Fruit fly (Drosophila melanogaster) whole organism, prepupa: Measurements from ENCODE around the gene Acp76A.

Source experiments
- Blimp-1 ChIP-seq: fragments of 200-800 bp; sonication (Bioruptor generic); optimal IDR thresholded peaks from 3 replicates; lab custom pipeline; 2017; ENCODE audit warnings: missing biosample characterization, missing genetic modification characterization, mild to moderate bottlenecking, moderate library complexity, missing genetic modification reagents
- CG10631 ChIP-seq: fragments of 200-800 bp; sonication (Bioruptor generic); optimal IDR thresholded peaks from 2 replicates; lab custom pipeline; 2016; ENCODE audit warnings: missing biosample characterization, missing genetic modification characterization
- CG11294 ChIP-seq: fragments of 200-800 bp; sonication (Bioruptor generic); IDR thresholded peaks from 2 replicates; pipeline ENCODE4 v1.3.6; 2022; ENCODE audit warnings: missing biosample characterization, missing genetic modification characterization
- CG11762 ChIP-seq: fragments of 200-800 bp; sonication (Bioruptor generic); optimal IDR thresholded peaks from 3 replicates; lab custom pipeline; 2016; ENCODE audit warnings: missing biosample characterization, missing genetic modification characterization; ENCODE audit not compliant: insufficient read depth
- CG11902 ChIP-seq: fragments of 200-800 bp; sonication (Bioruptor generic); optimal IDR thresholded peaks from 3 replicates; lab custom pipeline; 2016; ENCODE audit warnings: missing biosample characterization, missing genetic modification characterization
- CG15336 ChIP-seq: fragments of 200-800 bp; sonication (Bioruptor generic); IDR thresholded peaks from 2 replicates; pipeline ENCODE4 v1.3.6; 2022; ENCODE audit warnings: missing biosample characterization, missing genetic modification characterization
- CG1621 ChIP-seq: fragments of 200-800 bp; sonication (Bioruptor generic); optimal IDR thresholded peaks from 3 replicates; lab custom pipeline; 2018; ENCODE audit warnings: missing biosample characterization, mild to moderate bottlenecking, missing genetic modification characterization
- CG16779 ChIP-seq: fragments of 200-800 bp; sonication (Bioruptor generic); optimal IDR thresholded peaks from 3 replicates; lab custom pipeline; 2017; ENCODE audit warnings: missing biosample characterization, mild to moderate bottlenecking, missing genetic modification characterization
- CG3032 ChIP-seq: fragments of 200-800 bp; optimal IDR thresholded peaks from 2 replicates; lab custom pipeline; 2019; ENCODE audit warnings: missing biosample characterization, mild to moderate bottlenecking, missing genetic modification characterization, moderate library complexity
- CG31627 ChIP-seq: fragments of 200-800 bp; sonication (Bioruptor generic); optimal IDR thresholded peaks from 3 replicates; lab custom pipeline; 2016; ENCODE audit warnings: missing biosample characterization, missing genetic modification characterization
- CG34406 ChIP-seq: fragments of 200-800 bp; sonication (Bioruptor generic); optimal IDR thresholded peaks from 3 replicates; lab custom pipeline; 2016; ENCODE audit warnings: missing biosample characterization, missing genetic modification characterization
- CG4318 ChIP-seq: fragments of 200-800 bp; sonication (Bioruptor generic); optimal IDR thresholded peaks from 3 replicates; lab custom pipeline; 2017; ENCODE audit warnings: missing biosample characterization, mild to moderate bottlenecking, missing genetic modification characterization
- CG6163 ChIP-seq: fragments of 200-800 bp; sonication (Bioruptor generic); IDR thresholded peaks from 3 replicates; pipeline ENCODE4 v1.3.6; 2022; ENCODE audit warnings: missing biosample characterization, missing genetic modification characterization
- CG6276 ChIP-seq: fragments of 200-800 bp; sonication (Bioruptor generic); optimal IDR thresholded peaks from 2 replicates; lab custom pipeline; 2017; ENCODE audit warnings: missing biosample characterization, mild to moderate bottlenecking, missing genetic modification characterization
- CG6792 ChIP-seq: fragments of 200-800 bp; sonication (Bioruptor generic); optimal IDR thresholded peaks from 3 replicates; lab custom pipeline; 2016; ENCODE audit warnings: missing biosample characterization, missing genetic modification characterization
- CG6808 ChIP-seq: fragments of 200-800 bp; sonication (Bioruptor generic); optimal IDR thresholded peaks from 3 replicates; lab custom pipeline; 2017; ENCODE audit warnings: missing biosample characterization, missing genetic modification characterization, mild to moderate bottlenecking, moderate library complexity, missing genetic modification reagents
- CG6854 ChIP-seq: fragments of 200-800 bp; sonication (Bioruptor generic); optimal IDR thresholded peaks from 2 replicates; lab custom pipeline; 2017; ENCODE audit warnings: missing biosample characterization, mild to moderate bottlenecking, missing genetic modification characterization
- CG7368 ChIP-seq: fragments of 200-800 bp; sonication (Bioruptor generic); optimal IDR thresholded peaks from 3 replicates; lab custom pipeline; 2016; ENCODE audit warnings: missing biosample characterization, missing genetic modification characterization
- CG8119 ChIP-seq: fragments of 200-800 bp; sonication (Bioruptor generic); IDR thresholded peaks from 3 replicates; pipeline ENCODE4 v1.3.6; 2022; ENCODE audit warnings: missing biosample characterization, missing genetic modification characterization
- CG9139 ChIP-seq: fragments of 200-800 bp; sonication (Bioruptor generic); optimal IDR thresholded peaks from 3 replicates; lab custom pipeline; 2017; ENCODE audit warnings: missing biosample characterization, mild to moderate bottlenecking, missing genetic modification characterization
- Eip75B ChIP-seq: fragments of 200-800 bp; sonication (Bioruptor generic); optimal IDR thresholded peaks from 3 replicates; lab custom pipeline; 2016; ENCODE audit warnings: missing biosample characterization, missing genetic modification characterization
- Eip78C ChIP-seq: fragments of 200-800 bp; sonication (Bioruptor generic); peaks from one replicate; lab custom pipeline; 2016; ENCODE audit warnings: missing biosample characterization, missing genetic modification characterization
- Eip93F ChIP-seq: fragments of 200-800 bp; sonication (Bioruptor generic); optimal IDR thresholded peaks from 2 replicates; lab custom pipeline; 2016; ENCODE audit warnings: missing biosample characterization, mild to moderate bottlenecking, missing genetic modification characterization
- Ets21C ChIP-seq: fragments of 200-800 bp; sonication (Bioruptor generic); optimal IDR thresholded peaks from 3 replicates; lab custom pipeline; 2016; ENCODE audit warnings: missing biosample characterization, missing genetic modification characterization
- Ets96B ChIP-seq: fragments of 200-800 bp; optimal IDR thresholded peaks from 2 replicates; lab custom pipeline; 2019; ENCODE audit warnings: missing biosample characterization, mild to moderate bottlenecking, missing genetic modification characterization, moderate library complexity
- Gug ChIP-seq: fragments of 200-800 bp; sonication (Bioruptor generic); IDR thresholded peaks from 2 replicates; pipeline ENCODE4 v1.3.6; 2022; ENCODE audit warnings: missing biosample characterization, missing genetic modification characterization
- Hr38 ChIP-seq: sonication (Bioruptor generic); optimal IDR thresholded peaks from 2 replicates; lab custom pipeline; 2016; ENCODE audit warnings: missing biosample characterization, missing genetic modification characterization
- Lpt ChIP-seq: fragments of 200-800 bp; sonication (Bioruptor generic); optimal IDR thresholded peaks from 3 replicates; lab custom pipeline; 2016; ENCODE audit warnings: missing biosample characterization, missing genetic modification characterization
- OdsH ChIP-seq: fragments of 200-800 bp; sonication (Bioruptor generic); optimal IDR thresholded peaks from 3 replicates; lab custom pipeline; 2016; ENCODE audit warnings: missing biosample characterization, missing genetic modification characterization
- Smox ChIP-seq: fragments of 200-800 bp; sonication (Bioruptor generic); optimal IDR thresholded peaks from 3 replicates; lab custom pipeline; 2016; ENCODE audit warnings: missing biosample characterization, missing genetic modification characterization
- Sox102F ChIP-seq: fragments of 200-800 bp; sonication (Bioruptor generic); optimal IDR thresholded peaks from 2 replicates; lab custom pipeline; 2016; ENCODE audit warnings: missing biosample characterization, mild to moderate bottlenecking, missing genetic modification characterization
- Sox14 ChIP-seq: fragments of 200-800 bp; sonication (Bioruptor generic); optimal IDR thresholded peaks from 3 replicates; lab custom pipeline; 2016; ENCODE audit warnings: missing biosample characterization, missing genetic modification characterization
- Sox15 ChIP-seq: fragments of 200-800 bp; sonication (Bioruptor generic); optimal IDR thresholded peaks from 3 replicates; lab custom pipeline; 2016; ENCODE audit warnings: missing biosample characterization, missing genetic modification characterization
- achi ChIP-seq: fragments of 200-800 bp; sonication (Bioruptor generic); optimal IDR thresholded peaks from 3 replicates; lab custom pipeline; 2016; ENCODE audit warnings: missing biosample characterization, missing genetic modification characterization
- acj6 ChIP-seq: fragments of 200-800 bp; sonication (Bioruptor generic); optimal IDR thresholded peaks from 3 replicates; lab custom pipeline; 2016; ENCODE audit warnings: missing biosample characterization, missing genetic modification characterization
- dac ChIP-seq: fragments of 200-800 bp; sonication (Bioruptor generic); optimal IDR thresholded peaks from 2 replicates; lab custom pipeline; 2017; ENCODE audit warnings: missing biosample characterization, mild to moderate bottlenecking, missing genetic modification characterization
- dsx ChIP-seq: fragments of 200-800 bp; optimal IDR thresholded peaks from 3 replicates; lab custom pipeline; 2019; ENCODE audit warnings: missing biosample characterization, mild to moderate bottlenecking, missing genetic modification characterization, moderate library complexity; ENCODE audit not compliant: poor library complexity, severe bottlenecking
- eg ChIP-seq: fragments of 200-800 bp; sonication (Bioruptor generic); IDR thresholded peaks from 3 replicates; pipeline ENCODE4 v1.3.6; 2022; ENCODE audit warnings: missing biosample characterization, missing genetic modification characterization
- esn ChIP-seq: fragments of 200-800 bp; sonication (Bioruptor generic); optimal IDR thresholded peaks from 2 replicates; lab custom pipeline; 2016; ENCODE audit warnings: missing biosample characterization, mild to moderate bottlenecking, missing genetic modification characterization, moderate library complexity
- fd59A ChIP-seq: fragments of 200-800 bp; sonication (Bioruptor generic); optimal IDR thresholded peaks from 2 replicates; lab custom pipeline; 2017; ENCODE audit warnings: missing biosample characterization, mild to moderate bottlenecking, missing genetic modification characterization, missing genetic modification reagents
- fd85E ChIP-seq: fragments of 200-800 bp; sonication (Bioruptor generic); optimal IDR thresholded peaks from 3 replicates; lab custom pipeline; 2016; ENCODE audit warnings: missing biosample characterization, missing genetic modification characterization
- fkh ChIP-seq: fragments of 200-800 bp; sonication (Bioruptor generic); optimal IDR thresholded peaks from 3 replicates; lab custom pipeline; 2017; ENCODE audit warnings: missing biosample characterization, mild to moderate bottlenecking, missing genetic modification characterization, moderate library complexity
- lz ChIP-seq: fragments of 200-800 bp; sonication (Bioruptor generic); optimal IDR thresholded peaks from 3 replicates; lab custom pipeline; 2016; ENCODE audit warnings: missing biosample characterization, missing genetic modification characterization
- net ChIP-seq: fragments of 200-800 bp; sonication (Bioruptor generic); optimal IDR thresholded peaks from 3 replicates; lab custom pipeline; 2016; ENCODE audit warnings: missing biosample characterization, missing genetic modification characterization
- pdm3 ChIP-seq: fragments of 200-800 bp; sonication (Bioruptor generic); optimal IDR thresholded peaks from 3 replicates; lab custom pipeline; 2016; ENCODE audit warnings: missing biosample characterization, missing genetic modification characterization
- spab ChIP-seq: fragments of 200-800 bp; sonication (Bioruptor generic); optimal IDR thresholded peaks from 2 replicates; lab custom pipeline; 2017; ENCODE audit warnings: missing biosample characterization, mild to moderate bottlenecking, missing genetic modification characterization, missing genetic modification reagents
- ss ChIP-seq, 2 experiments: fragments of 200-800 bp; sonication (Bioruptor generic); optimal IDR thresholded peaks; 2 replicates in 1 of 2; 3 replicates in 1 of 2; lab custom pipeline; 2017 to 2018; ENCODE audit warnings: mild to moderate bottlenecking in 2 of 2, missing biosample characterization in 2 of 2, missing genetic modification characterization in 2 of 2, moderate library complexity in 1 of 2
- svp ChIP-seq: fragments of 200-800 bp; sonication (Bioruptor generic); peaks from one replicate; lab custom pipeline; 2016; ENCODE audit warnings: missing biosample characterization, missing genetic modification characterization
- topi ChIP-seq: fragments of 200-800 bp; sonication (Bioruptor generic); optimal IDR thresholded peaks from 3 replicates; lab custom pipeline; 2016; ENCODE audit warnings: missing biosample characterization, missing genetic modification characterization
- vri ChIP-seq: fragments of 200-800 bp; sonication (Bioruptor generic); optimal IDR thresholded peaks from 3 replicates; lab custom pipeline; 2016; ENCODE audit warnings: missing biosample characterization, mild to moderate bottlenecking, missing genetic modification characterization

Gene Acp76A

DNA sequence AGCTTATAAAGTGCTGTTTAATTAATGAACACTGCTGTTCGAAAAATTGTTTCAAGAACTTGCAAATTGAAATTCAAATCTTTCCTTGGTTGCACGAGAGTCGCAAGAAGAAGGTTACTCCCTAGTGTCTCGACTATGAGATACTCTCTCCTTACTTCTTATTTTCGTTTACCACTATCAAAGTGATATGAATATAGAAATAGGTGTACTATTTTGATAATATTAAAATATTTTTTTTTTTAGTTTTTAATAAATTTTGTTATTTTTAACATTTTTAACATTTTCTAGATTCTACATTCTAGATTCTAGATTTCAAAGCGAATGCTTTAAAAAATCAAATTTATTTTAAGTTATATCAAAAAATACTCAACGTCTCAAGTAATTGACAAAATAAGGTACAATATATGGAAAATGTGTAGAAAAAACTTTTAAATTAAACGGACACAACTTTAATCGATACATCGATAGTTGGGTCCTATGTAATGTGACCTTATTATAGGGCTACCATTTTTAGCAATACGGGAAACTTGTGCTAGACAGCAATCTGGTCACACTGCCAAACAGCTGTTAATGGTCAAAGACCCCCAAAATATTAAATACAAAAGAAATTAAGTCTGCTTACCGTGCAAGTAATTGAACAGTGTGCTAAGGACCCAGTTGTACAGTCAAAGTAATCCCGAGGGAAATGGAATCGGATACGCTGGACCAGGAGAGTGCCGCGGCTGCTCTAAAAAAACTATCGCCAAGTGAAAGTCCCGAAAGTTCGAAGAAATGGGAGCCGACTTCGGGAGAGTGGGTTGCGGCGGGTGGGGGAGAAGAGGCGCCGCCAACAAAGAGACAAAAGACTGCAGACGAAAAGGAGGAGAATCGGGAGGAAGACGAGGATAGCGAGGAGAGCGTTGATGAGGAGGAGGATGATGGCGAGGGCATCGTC is 40.6 kb upstream of the Acp76A start, which contains the start of gene MESR6:
MESR6 (plus strand) TSS at position 546 of the 934 bp plus-strand sequence.
- no peak for TF ChIP-seq Lpt (GFP tag; lab: Kevin White, UChicago)
- no peak for TF ChIP-seq Smox (GFP tag; lab: Kevin White, UChicago)
- no peak for TF ChIP-seq CG11762
- no peak for TF ChIP-seq CG4318 (GFP tag; lab: Kevin White, UChicago)
- no peak for TF ChIP-seq CG6808
- TF ChIP-seq OdsH = no peak
- TF ChIP-seq ss (GFP tag; optimal IDR thresholded peaks at IDR 0.05; lab: Kevin White, UChicago) = no peak
- TF ChIP-seq Ets21C = no peak
- no peak for TF ChIP-seq CG6163 (GFP tag; lab: Robert Waterston, UW)
- TF ChIP-seq net (GFP tag; lab: Kevin White, UChicago) = no peak
- no peak for TF ChIP-seq CG8119
- no peak for TF ChIP-seq CG16779 (tag; lab: Kevin White, UChicago)
- TF ChIP-seq fd85E = no peak
- TF ChIP-seq Gug (GFP tag; lab: Robert Waterston, UW) = no peak
- no peak for TF ChIP-seq achi
- peak; percentile 14 for TF ChIP-seq esn (GFP tag; lab: Kevin White, UChicago)
- TF ChIP-seq Eip75B (GFP tag; lab: Kevin White, UChicago) = no peak
- peak; percentile 86 for TF ChIP-seq Eip93F (GFP tag; lab: Kevin White, UChicago)
- no peak for TF ChIP-seq spab (GFP tag; lab: Kevin White, UChicago)
- TF ChIP-seq Sox15 (GFP tag; lab: Kevin White, UChicago) = no peak
- TF ChIP-seq Sox14 (GFP tag; lab: Kevin White, UChicago) = peak; percentile 87
- no peak for TF ChIP-seq CG10631 (GFP tag; lab: Kevin White, UChicago)
- TF ChIP-seq pdm3 (GFP tag; lab: Kevin White, UChicago) = no peak
- TF ChIP-seq eg (GFP tag; lab: Robert Waterston, UW) = no peak
- no peak for TF ChIP-seq CG11294
- TF ChIP-seq Ets96B (tag; lab: Kevin White, UChicago) = peak; percentile 40
- TF ChIP-seq fkh = no peak
- no peak for TF ChIP-seq Sox102F (GFP tag; lab: Kevin White, UChicago)
- no peak for TF ChIP-seq CG3032
- peak; percentile 47 for TF ChIP-seq Blimp-1 (GFP tag; lab: Kevin White, UChicago)
- peak; percentile 6 for TF ChIP-seq dsx (GFP tag; lab: Kevin White, UChicago)
- peak; percentile 62 for TF ChIP-seq CG1621 (tag; lab: Kevin White, UChicago)
- peak; percentile 48; the same call in 1 of the 2 replicates for TF ChIP-seq CG15336
- peak; percentile 75 for TF ChIP-seq svp (GFP tag; lab: Kevin White, UChicago)
- no peak for TF ChIP-seq fd59A (GFP tag; lab: Kevin White, UChicago)
- no peak for TF ChIP-seq CG6854 (GFP tag; lab: Kevin White, UChicago)
- no peak for TF ChIP-seq dac (GFP tag; lab: Kevin White, UChicago)
- peak; percentile 64 for TF ChIP-seq Eip78C (GFP tag; lab: Kevin White, UChicago)
- no peak for TF ChIP-seq vri (GFP tag; lab: Kevin White, UChicago)
- no peak for TF ChIP-seq CG31627
- no peak for TF ChIP-seq CG6792 (GFP tag; lab: Kevin White, UChicago)
- no peak for TF ChIP-seq CG6276
- TF ChIP-seq lz (GFP tag; lab: Kevin White, UChicago) = no peak
- TF ChIP-seq Hr38 = no peak
- no peak for TF ChIP-seq CG11902 (GFP tag; lab: Kevin White, UChicago)
- no peak for TF ChIP-seq CG9139
- TF ChIP-seq CG7368 (GFP tag; lab: Kevin White, UChicago) = no peak
- TF ChIP-seq CG34406 (GFP tag; lab: Kevin White, UChicago) = no peak
- TF ChIP-seq acj6 (GFP tag; lab: Kevin White, UChicago) = peak; percentile 15
- no peak for TF ChIP-seq topi
